Worm (Caenorhabditis elegans) whole organism, early embryonic: ENCODE data around the gene Y59E1A.4.

Experiments
- B0310.2 ChIP-seq: sonication (generic microtip); optimal IDR thresholded peaks from 2 replicates; lab custom pipeline; 2016; ENCODE audit warnings: mild to moderate bottlenecking, missing genetic modification characterization, missing compliant biosample characterization
- F13C5.2 ChIP-seq: sonication (generic microtip); optimal IDR thresholded peaks from 2 replicates; lab custom pipeline; 2017; ENCODE audit warnings: mild to moderate bottlenecking, missing genetic modification characterization, inconsistent platforms, missing compliant biosample characterization
- aly-1 ChIP-seq: sonication (generic microtip); optimal IDR thresholded peaks from 2 replicates; lab custom pipeline; 2016; ENCODE audit warnings: missing genetic modification characterization, missing compliant biosample characterization
- ama-1 ChIP-seq: fragments of 150-350 bp; optimal IDR thresholded peaks from 2 replicates; lab custom pipeline; 2014
- hmbx-1 ChIP-seq: sonication (generic microtip); optimal IDR thresholded peaks from 2 replicates; lab custom pipeline; 2016; ENCODE audit warnings: mild to moderate bottlenecking, missing genetic modification characterization, missing compliant biosample characterization
- hmg-4 ChIP-seq: fragments of 200-800 bp; sonication (Bioruptor generic); optimal IDR thresholded peaks from 2 replicates; lab custom pipeline; 2018; ENCODE audit warnings: mild to moderate bottlenecking, missing genetic modification characterization, missing compliant biosample characterization
- hnd-1 ChIP-seq: sonication (generic microtip); optimal IDR thresholded peaks from 2 replicates; lab custom pipeline; 2016; ENCODE audit warnings: missing genetic modification characterization, missing compliant biosample characterization
- sea-1 ChIP-seq: fragments of 200-800 bp; sonication (Bioruptor generic); conservative IDR thresholded peaks from 2 replicates; pipeline ENCODE4 v1.3.6; 2022; ENCODE audit warnings: missing genetic modification characterization, missing compliant biosample characterization
- tbx-11 ChIP-seq: fragments of 200-800 bp; sonication (Bioruptor generic); IDR thresholded peaks from 2 replicates; pipeline ENCODE4 v1.3.6; 2022; ENCODE audit warnings: missing genetic modification characterization, missing compliant biosample characterization

DNA sequence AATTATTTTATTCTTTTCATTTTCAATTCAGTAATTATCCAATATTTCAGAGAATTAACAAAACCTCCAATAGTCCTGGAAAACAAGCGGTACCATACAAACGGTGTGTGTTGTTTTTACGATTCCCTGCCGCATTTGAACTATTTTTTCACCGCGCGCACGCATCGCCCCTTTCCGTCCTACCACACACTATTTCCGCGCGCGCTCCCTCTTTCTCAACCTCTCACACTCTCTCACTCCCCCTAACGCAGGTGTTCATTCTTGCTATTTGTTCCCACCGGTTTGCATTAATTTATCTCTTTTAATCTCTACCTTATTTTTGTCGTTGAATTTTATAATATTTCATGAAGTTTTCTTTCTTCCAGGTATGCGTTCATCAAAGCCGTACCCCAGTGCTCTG, 37.9 kb upstream of the Y59E1A.4 start, which contains the start of gene F52D2.12:
- TF ChIP-seq tbx-11 (GFP tag; lab: Robert Waterston, UW) (no peak), hnd-1 (tag; lab: Kevin White, UChicago) (no peak), ama-1 (no peak), hmg-4 (GFP tag; lab: Kevin White, UChicago) (no peak), sea-1 (GFP tag; lab: Robert Waterston, UW) (no peak), hmbx-1 (tag; lab: Kevin White, UChicago) (no peak), B0310.2 (tag; lab: Kevin White, UChicago) (no peak), F13C5.2 (tag; lab: Kevin White, UChicago) (no peak), aly-1 (tag; lab: Kevin White, UChicago) (no peak)
